Fruit fly (Drosophila melanogaster): ENCODE data around the gene CG1316.

dm6 chr3L:4269208-4269607 lies 14.4 kb upstream of the CG1316 start:
- no peak for TF ChIP-seq rgr (GFP tag; optimal IDR thresholded peaks at IDR 0.05)
- no peak for TF ChIP-seq Dfd (GFP tag; optimal IDR thresholded peaks at IDR 0.05)
- no peak for TF ChIP-seq Hnf4 (GFP tag; optimal IDR thresholded peaks at IDR 0.05)
- no peak for TF ChIP-seq psq (GFP tag; optimal IDR thresholded peaks at IDR 0.05)
- no peak for TF ChIP-seq tai (GFP tag; optimal IDR thresholded peaks at IDR 0.05)
- TF ChIP-seq jim (GFP tag; optimal IDR thresholded peaks at IDR 0.05): no peak
- no peak for TF ChIP-seq foxo (GFP tag; optimal IDR thresholded peaks at IDR 0.05)

Data from whole organism, wandering third instar larva.